Worm (Caenorhabditis elegans) whole organism, young adult: ENCODE results near the gene T21C12.4.

ENCODE experiments used
- B0336.3 ChIP-seq: fragments of 200-800 bp; sonication (Bioruptor generic); IDR thresholded peaks from 2 replicates; pipeline ENCODE4 v1.3.6; 2022; ENCODE audit warnings: missing genetic modification characterization, missing compliant biosample characterization
- C06A6.2 ChIP-seq: fragments of 200-800 bp; sonication (Bioruptor generic); conservative IDR thresholded peaks from 2 replicates; pipeline ENCODE4 v1.3.6; 2022; ENCODE audit warnings: missing genetic modification characterization, missing compliant biosample characterization
- F23B12.7 ChIP-seq: sonication (generic microtip); optimal IDR thresholded peaks from 2 replicates; lab custom pipeline; 2017; ENCODE audit warnings: missing genetic modification characterization, mild to moderate bottlenecking, missing compliant biosample characterization, antibody characterized with exemption, moderate library complexity; ENCODE audit not compliant: insufficient read depth
- F39B2.1 ChIP-seq: fragments of 200-800 bp; sonication (Bioruptor generic); IDR thresholded peaks from 2 replicates; pipeline ENCODE4 v1.3.6; 2022; ENCODE audit warnings: missing genetic modification reagents, missing genetic modification characterization, missing compliant biosample characterization
- F49E8.2 ChIP-seq: sonication (generic microtip); optimal IDR thresholded peaks from 3 replicates; lab custom pipeline; 2017; ENCODE audit warnings: missing genetic modification characterization, mild to moderate bottlenecking, missing compliant biosample characterization, antibody characterized with exemption, moderate library complexity; ENCODE audit not compliant: insufficient read depth
- Y56A3A.18 ChIP-seq: fragments of 200-800 bp; sonication (Bioruptor generic); IDR thresholded peaks from 2 replicates; pipeline ENCODE4 v1.3.6; 2022; ENCODE audit warnings: missing genetic modification reagents, missing genetic modification characterization, missing compliant biosample characterization
- Y67H2A.10 ChIP-seq: fragments of 200-800 bp; sonication (Bioruptor generic); conservative IDR thresholded peaks from 2 replicates; pipeline ENCODE4 v1.3.6; 2022; ENCODE audit warnings: missing genetic modification reagents, missing genetic modification characterization, missing compliant biosample characterization
- Y79H2A.3 ChIP-seq: fragments of 200-800 bp; sonication (Bioruptor generic); conservative IDR thresholded peaks from 2 replicates; pipeline ENCODE4 v1.3.6; 2022; ENCODE audit warnings: missing genetic modification reagents, missing genetic modification characterization, missing compliant biosample characterization
- ZK185.1 ChIP-seq: sonication (generic microtip); optimal IDR thresholded peaks from 2 replicates; lab custom pipeline; 2016; ENCODE audit warnings: mild to moderate bottlenecking, missing genetic modification characterization, missing compliant biosample characterization; ENCODE audit not compliant: poor library complexity, severe bottlenecking
- ama-1 ChIP-seq, 3 experiments: fragments of 150-350 bp in 1 of 3; sonication (generic microtip) in 2 of 3; optimal IDR thresholded peaks; 2 replicates each; lab custom pipeline; 2014 to 2018; ENCODE audit warnings: missing biosample characterization in 2 of 3, missing genetic modification characterization in 2 of 3, missing genetic modification reagents in 2 of 3
- aptf-3 ChIP-seq: fragments of 200-800 bp; sonication (Bioruptor generic); IDR thresholded peaks from 2 replicates; pipeline ENCODE4 v1.3.6; 2022; ENCODE audit warnings: missing genetic modification characterization, missing compliant biosample characterization
- attf-3 ChIP-seq: fragments of 200-800 bp; sonication (Bioruptor generic); conservative IDR thresholded peaks from 2 replicates; pipeline ENCODE4 v1.3.6; 2022; ENCODE audit warnings: missing genetic modification reagents, missing genetic modification characterization, missing compliant biosample characterization
- attf-5 ChIP-seq: fragments of 200-800 bp; sonication (Bioruptor generic); optimal IDR thresholded peaks from 2 replicates; lab custom pipeline; 2018; ENCODE audit warnings: mild to moderate bottlenecking, missing genetic modification characterization, missing compliant biosample characterization
- attf-6 ChIP-seq: fragments of 200-800 bp; sonication (Bioruptor generic); IDR thresholded peaks from 2 replicates; pipeline ENCODE4 v1.3.6; 2022; ENCODE audit warnings: missing genetic modification reagents, missing genetic modification characterization, missing compliant biosample characterization
- ceh-100 ChIP-seq: fragments of 200-800 bp; sonication (Bioruptor generic); IDR thresholded peaks from 2 replicates; pipeline ENCODE4 v1.3.6; 2022; ENCODE audit warnings: missing genetic modification reagents, missing genetic modification characterization, missing compliant biosample characterization
- ceh-40 ChIP-seq: fragments of 200-800 bp; sonication (Bioruptor generic); IDR thresholded peaks from 2 replicates; pipeline ENCODE4 v1.3.6; 2022; ENCODE audit warnings: missing genetic modification characterization, missing compliant biosample characterization
- ceh-58 ChIP-seq: fragments of 200-800 bp; sonication (Bioruptor generic); IDR thresholded peaks from 2 replicates; pipeline ENCODE4 v1.3.6; 2022; ENCODE audit warnings: missing genetic modification characterization, missing compliant biosample characterization
- ceh-79 ChIP-seq: sonication (generic microtip); optimal IDR thresholded peaks from 2 replicates; lab custom pipeline; 2017; ENCODE audit warnings: mild to moderate bottlenecking, missing genetic modification characterization, missing compliant biosample characterization
- die-1 ChIP-seq: sonication (generic microtip); optimal IDR thresholded peaks from 2 replicates; lab custom pipeline; 2016; ENCODE audit warnings: missing genotype, mild to moderate bottlenecking, missing genetic modification characterization, missing compliant biosample characterization
- dpl-1 ChIP-seq: fragments of 150-350 bp; optimal IDR thresholded peaks from 2 replicates; lab custom pipeline; 2014; ENCODE audit warnings: missing biosample characterization, missing genetic modification reagents, missing genetic modification characterization
- efl-1 ChIP-seq: fragments of 150-350 bp; optimal IDR thresholded peaks from 2 replicates; lab custom pipeline; 2014; ENCODE audit warnings: missing biosample characterization, missing genetic modification reagents, missing genetic modification characterization
- egl-18 ChIP-seq: fragments of 200-800 bp; sonication (Bioruptor generic); IDR thresholded peaks from 2 replicates; pipeline ENCODE4 v1.3.6; 2022; ENCODE audit warnings: missing genetic modification reagents, missing genetic modification characterization, missing compliant biosample characterization
- ekl-4 ChIP-seq: fragments of 200-800 bp; sonication (Bioruptor generic); IDR thresholded peaks from 2 replicates; pipeline ENCODE4 v1.3.6; 2022; ENCODE audit warnings: missing genetic modification reagents, missing genetic modification characterization, missing compliant biosample characterization
- fkh-3 ChIP-seq: sonication (generic microtip); optimal IDR thresholded peaks from 2 replicates; lab custom pipeline; 2016; ENCODE audit warnings: mild to moderate bottlenecking, missing genetic modification characterization, missing compliant biosample characterization
- gei-17 ChIP-seq: fragments of 200-800 bp; sonication (Bioruptor generic); optimal IDR thresholded peaks from 2 replicates; lab custom pipeline; 2018; ENCODE audit warnings: mild to moderate bottlenecking, missing genetic modification characterization, missing compliant biosample characterization
- him-1 ChIP-seq: sonication (generic microtip); optimal IDR thresholded peaks from 2 replicates; lab custom pipeline; 2016; ENCODE audit warnings: missing genotype, missing genetic modification reagents, missing genetic modification characterization, missing compliant biosample characterization
- hmg-1.2 ChIP-seq: fragments of 200-800 bp; sonication (Bioruptor generic); IDR thresholded peaks from 2 replicates; pipeline ENCODE4 v1.3.6; 2022; ENCODE audit warnings: missing genetic modification reagents, missing genetic modification characterization, missing compliant biosample characterization
- hrde-1 ChIP-seq: sonication (generic microtip); optimal IDR thresholded peaks from 2 replicates; lab custom pipeline; 2016; ENCODE audit warnings: missing genetic modification characterization, mild to moderate bottlenecking, missing compliant biosample characterization, moderate library complexity, missing genotype, missing genetic modification reagents, borderline replicate concordance
- lag-1 ChIP-seq: fragments of 200-800 bp; sonication (Bioruptor generic); IDR thresholded peaks from 2 replicates; pipeline ENCODE4 v1.3.6; 2022; ENCODE audit warnings: missing genetic modification reagents, missing genetic modification characterization, missing compliant biosample characterization
- lin-35 ChIP-seq, 3 experiments: fragments of 150-350 bp in 2 of 3; sonication (generic microtip) in 1 of 3; optimal IDR thresholded peaks; 2 replicates each; lab custom pipeline; 2014 to 2018; ENCODE audit warnings: missing biosample characterization in 3 of 3, missing genetic modification characterization in 3 of 3, missing genetic modification reagents in 3 of 3
- lin-54 ChIP-seq: fragments of 200-800 bp; sonication (Bioruptor generic); optimal IDR thresholded peaks from 2 replicates; lab custom pipeline; 2018; ENCODE audit warnings: mild to moderate bottlenecking, missing genetic modification characterization, missing compliant biosample characterization
- mcd-1 ChIP-seq: fragments of 200-800 bp; sonication (Bioruptor generic); IDR thresholded peaks from 2 replicates; pipeline ENCODE4 v1.3.6; 2022; ENCODE audit warnings: missing genetic modification reagents, missing genetic modification characterization, missing compliant biosample characterization
- nfya-2 ChIP-seq: fragments of 200-800 bp; sonication (Bioruptor generic); IDR thresholded peaks from 2 replicates; pipeline ENCODE4 v1.3.6; 2022; ENCODE audit warnings: missing genetic modification reagents, missing genetic modification characterization, missing compliant biosample characterization
- nfyb-1 ChIP-seq: fragments of 200-800 bp; sonication (Bioruptor generic); IDR thresholded peaks from 2 replicates; pipeline ENCODE4 v1.3.6; 2022; ENCODE audit warnings: missing genetic modification reagents, missing genetic modification characterization, missing compliant biosample characterization
- rcor-1 ChIP-seq: fragments of 200-800 bp; sonication (Bioruptor generic); IDR thresholded peaks from 2 replicates; pipeline ENCODE4 v1.3.6; 2022; ENCODE audit warnings: missing genetic modification reagents, missing genetic modification characterization, missing compliant biosample characterization
- rec-8 ChIP-seq, 2 experiments: sonication (generic microtip); optimal IDR thresholded peaks; 2 replicates each; lab custom pipeline; 2016; ENCODE audit warnings: mild to moderate bottlenecking in 2 of 2, missing genetic modification characterization in 2 of 2, missing genetic modification reagents in 2 of 2, missing genotype in 2 of 2, missing biosample characterization in 1 of 2, missing compliant biosample characterization in 1 of 2, moderate library complexity in 1 of 2
- sea-2 ChIP-seq: fragments of 200-800 bp; sonication (Bioruptor generic); IDR thresholded peaks from 2 replicates; pipeline ENCODE4 v1.3.6; 2022; ENCODE audit warnings: missing genetic modification characterization, missing compliant biosample characterization
- snpc-3.4 ChIP-seq: sonication (generic microtip); optimal IDR thresholded peaks from 2 replicates; lab custom pipeline; 2017; ENCODE audit warnings: missing genetic modification characterization, mild to moderate bottlenecking, missing compliant biosample characterization, antibody characterized with exemption, moderate library complexity, missing genotype, missing genetic modification reagents
- somi-1 ChIP-seq: fragments of 200-800 bp; sonication (Bioruptor generic); optimal IDR thresholded peaks from 2 replicates; lab custom pipeline; 2018; ENCODE audit warnings: mild to moderate bottlenecking, missing genetic modification characterization, missing compliant biosample characterization
- sptf-2 ChIP-seq: fragments of 200-800 bp; sonication (Bioruptor generic); optimal IDR thresholded peaks from 2 replicates; lab custom pipeline; 2018; ENCODE audit warnings: mild to moderate bottlenecking, missing genetic modification characterization, missing compliant biosample characterization
- unc-62 ChIP-seq: fragments of 150-350 bp; optimal IDR thresholded peaks from 2 replicates; lab custom pipeline; 2014; ENCODE audit warnings: missing biosample characterization, missing genetic modification reagents, missing genetic modification characterization
- zfh-2 ChIP-seq: fragments of 200-800 bp; sonication (Bioruptor generic); conservative IDR thresholded peaks from 2 replicates; pipeline ENCODE4 v1.3.6; 2022; ENCODE audit warnings: missing genetic modification reagents, missing genetic modification characterization, missing compliant biosample characterization
- ztf-18 ChIP-seq: sonication (generic microtip); optimal IDR thresholded peaks from 2 replicates; lab custom pipeline; 2016; ENCODE audit warnings: missing genotype, mild to moderate bottlenecking, missing genetic modification characterization, missing compliant biosample characterization
- ztf-25 ChIP-seq: fragments of 200-800 bp; sonication (Bioruptor generic); IDR thresholded peaks from 2 replicates; pipeline ENCODE4 v1.3.6; 2022; ENCODE audit warnings: missing genetic modification reagents, missing genetic modification characterization, missing compliant biosample characterization
- ztf-26 ChIP-seq: sonication (generic microtip); optimal IDR thresholded peaks from 2 replicates; lab custom pipeline; 2017; ENCODE audit warnings: missing genetic modification characterization, missing compliant biosample characterization
- ztf-3 ChIP-seq: fragments of 200-800 bp; sonication (Bioruptor generic); optimal IDR thresholded peaks from 2 replicates; lab custom pipeline; 2018; ENCODE audit warnings: mild to moderate bottlenecking, missing genetic modification characterization, missing compliant biosample characterization

Gene T21C12.4

DNA sequence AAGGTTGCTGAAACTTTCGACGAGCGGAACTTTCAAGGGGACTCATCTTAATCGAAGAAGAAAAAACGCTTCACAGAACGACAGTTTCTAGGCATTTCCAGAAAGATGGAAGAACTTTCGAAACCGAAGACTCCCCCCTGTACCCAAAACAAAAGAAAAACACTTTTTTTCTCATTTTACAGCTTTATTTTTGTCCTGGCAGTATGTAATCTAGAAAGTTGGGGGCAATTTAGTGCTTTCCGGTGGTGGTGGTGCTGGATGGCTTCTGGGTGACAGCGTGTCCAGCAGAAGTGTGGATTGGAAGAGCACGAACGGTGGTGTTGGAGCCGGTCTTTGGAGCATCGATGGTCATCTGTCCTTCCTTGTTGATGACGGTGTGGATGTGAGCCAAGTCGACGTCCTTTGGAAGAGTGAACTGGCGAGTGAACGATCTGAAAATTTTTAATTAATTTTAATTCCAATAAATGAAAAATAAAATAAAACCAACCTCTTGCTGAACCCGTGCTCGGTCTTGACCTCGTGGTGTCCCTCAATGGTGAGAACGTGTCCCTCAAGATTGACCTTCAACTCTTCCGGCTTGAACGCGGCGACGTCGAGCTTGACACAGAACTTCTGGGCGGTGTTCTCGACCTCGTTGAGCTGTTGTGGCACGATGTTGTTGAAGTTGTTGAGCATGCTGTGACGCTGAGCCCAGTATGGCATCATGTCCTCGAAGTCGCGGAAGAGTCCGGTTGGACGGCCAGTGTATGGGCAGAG lies 51.7 kb downstream of the T21C12.4 start (continued):
- peak; percentile 90 for TF ChIP-seq Y79H2A.3 (GFP tag; lab: Robert Waterston, UW)
- TF ChIP-seq attf-5 (GFP tag; lab: Kevin White, UChicago), result peak; percentile 54
- peak; percentile 88 for TF ChIP-seq snpc-3.4
- no peak for TF ChIP-seq ztf-26 (tag; lab: Kevin White, UChicago)
- TF ChIP-seq ztf-3 (GFP tag; lab: Kevin White, UChicago), result no peak
- TF ChIP-seq mcd-1 (GFP tag; lab: Robert Waterston, UW), result peak; percentile 55
- TF ChIP-seq somi-1, result no peak
- TF ChIP-seq nfya-2, result 0 out of 2 replicates have a peak, but pooled peaks have one; percentile 30
- peak; percentile 57 for TF ChIP-seq ekl-4 (GFP tag; lab: Robert Waterston, UW)
- TF ChIP-seq nfyb-1 (GFP tag; lab: Robert Waterston, UW), result no peak
- peak; percentile 5 for TF ChIP-seq F39B2.1 (GFP tag; lab: Robert Waterston, UW)
- no peak for TF ChIP-seq sea-2
- peak; percentile 55; the same call in 1 of the 2 replicates for TF ChIP-seq ztf-25 (GFP tag; lab: Robert Waterston, UW)
- peak; percentile 97 for TF ChIP-seq B0336.3 (GFP tag; lab: Robert Waterston, UW)
- peak; percentile 20 for TF ChIP-seq efl-1 (GFP tag; lab: Kevin White, UChicago)
- TF ChIP-seq ceh-40 (GFP tag; lab: Robert Waterston, UW), result peak; percentile 47; the same call in 1 of the 2 replicates
- TF ChIP-seq aptf-3 (GFP tag; lab: Robert Waterston, UW), result peak; percentile 10; the same call in 1 of the 2 replicates
- no peak for TF ChIP-seq him-1 (tag; lab: Kevin White, UChicago)
- no peak; the same call in none of the 2 replicates for TF ChIP-seq attf-6
- no peak for TF ChIP-seq ZK185.1
- TF ChIP-seq fkh-3 (tag; lab: Kevin White, UChicago), result no peak
- no peak for TF ChIP-seq unc-62 (GFP tag; lab: Kevin White, UChicago)
- TF ChIP-seq die-1 (tag; lab: Kevin White, UChicago), result peak; percentile 22
- no peak for TF ChIP-seq ceh-79 (tag; lab: Kevin White, UChicago)
- peak; percentile 9 for TF ChIP-seq dpl-1 (GFP tag; lab: Kevin White, UChicago)
- peak; percentile 40; the same call in 1 of the 2 replicates for TF ChIP-seq ceh-100
- no peak for TF ChIP-seq attf-3 (GFP tag; lab: Robert Waterston, UW)
- peak; percentile 80 for TF ChIP-seq zfh-2 (GFP tag; lab: Robert Waterston, UW)
- TF ChIP-seq hmg-1.2, result peak; percentile 46
- no peak for TF ChIP-seq C06A6.2 (GFP tag; lab: Robert Waterston, UW)
- TF ChIP-seq ama-1 (optimal IDR thresholded peaks at IDR 0.05; lab: Kevin White, UChicago), result peak; percentile 55
- TF ChIP-seq ama-1 (GFP tag; optimal IDR thresholded peaks at IDR 0.05; lab: Kevin White, UChicago), result peak in 1 of 2 experiments; percentile 91
- no peak for TF ChIP-seq ztf-18 (tag; lab: Kevin White, UChicago)
- TF ChIP-seq lin-35 (GFP tag; optimal IDR thresholded peaks at IDR 0.05; lab: Kevin White, UChicago), result no peak
- TF ChIP-seq lin-54 (GFP tag; lab: Kevin White, UChicago), result peak; percentile 78
- TF ChIP-seq Y56A3A.18 (GFP tag; lab: Robert Waterston, UW), result peak; percentile 46; the same call in 1 of the 2 replicates
- peak; percentile 95 for TF ChIP-seq hrde-1
- no peak for TF ChIP-seq F23B12.7
- peak; percentile 48; the same call in 1 of the 2 replicates for TF ChIP-seq Y67H2A.10 (GFP tag; lab: Robert Waterston, UW)
- TF ChIP-seq egl-18 (GFP tag; lab: Robert Waterston, UW), result no peak
- no peak for TF ChIP-seq gei-17 (GFP tag; lab: Kevin White, UChicago)
- no peak for TF ChIP-seq rec-8 (tag; optimal IDR thresholded peaks at IDR 0.05; lab: Kevin White, UChicago)
- TF ChIP-seq sptf-2 (GFP tag; lab: Kevin White, UChicago), result peak; percentile 52
- TF ChIP-seq ceh-58 (GFP tag; lab: Robert Waterston, UW), result peak; percentile 78
- TF ChIP-seq lag-1 (GFP tag; lab: Robert Waterston, UW), result no peak
- peak; percentile 69 for TF ChIP-seq rcor-1 (GFP tag; lab: Robert Waterston, UW)
- peak; percentile 92 for TF ChIP-seq F49E8.2 (tag; lab: Kevin White, UChicago)
